Worm (Caenorhabditis elegans) whole organism, L3 larva: Measurements from ENCODE around the gene Y51A2D.1.

Experiments
- R02D3.7 ChIP-seq: fragments of 150-350 bp; optimal IDR thresholded peaks from 2 replicates; lab custom pipeline; 2014; ENCODE audit warnings: missing biosample characterization, missing genetic modification characterization
- ZK546.5 ChIP-seq: sonication (generic microtip); optimal IDR thresholded peaks from 2 replicates; lab custom pipeline; 2017; ENCODE audit warnings: missing biosample characterization, missing genetic modification characterization
- ama-1 ChIP-seq: fragments of 150-350 bp; optimal IDR thresholded peaks from 2 replicates; lab custom pipeline; 2018
- ceh-16 ChIP-seq: sonication (generic microtip); optimal IDR thresholded peaks from 2 replicates; lab custom pipeline; 2017; ENCODE audit warnings: missing biosample characterization, missing genetic modification characterization
- ceh-9 ChIP-seq: sonication (generic microtip); optimal IDR thresholded peaks from 2 replicates; lab custom pipeline; 2018; ENCODE audit warnings: missing biosample characterization, missing genetic modification characterization
- daf-12 ChIP-seq: fragments of 150-350 bp; optimal IDR thresholded peaks from 2 replicates; lab custom pipeline; 2014; ENCODE audit warnings: missing biosample characterization, missing genetic modification reagents, missing genetic modification characterization
- egl-5 ChIP-seq: fragments of 150-350 bp; optimal IDR thresholded peaks from 2 replicates; lab custom pipeline; 2017; ENCODE audit warnings: missing biosample characterization, missing genetic modification reagents, missing genetic modification characterization, inconsistent platforms
- elt-1 ChIP-seq: fragments of 150-350 bp; optimal IDR thresholded peaks from 2 replicates; lab custom pipeline; 2014; ENCODE audit warnings: missing biosample characterization, missing genetic modification characterization
- elt-3 ChIP-seq, 3 experiments: fragments of 150-350 bp in 1 of 3; sonication (generic microtip) in 2 of 3; optimal IDR thresholded peaks; 2 replicates in 2 of 3; 4 replicates in 1 of 3; lab custom pipeline; 2014 to 2017; ENCODE audit warnings: missing biosample characterization in 3 of 3, missing genetic modification characterization in 3 of 3
- eor-1 ChIP-seq, 2 experiments: fragments of 150-350 bp; optimal IDR thresholded peaks; 2 replicates each; lab custom pipeline; 2014 to 2018; ENCODE audit warnings: missing biosample characterization in 2 of 2, missing genetic modification characterization in 2 of 2
- fkh-10 ChIP-seq: sonication (generic microtip); optimal IDR thresholded peaks from 2 replicates; lab custom pipeline; 2017; ENCODE audit warnings: missing biosample characterization, missing genetic modification reagents, missing genetic modification characterization
- hmg-11 ChIP-seq: sonication (generic microtip); optimal IDR thresholded peaks from 2 replicates; lab custom pipeline; 2016; ENCODE audit warnings: missing genetic modification characterization, missing compliant biosample characterization
- jun-1 ChIP-seq: fragments of 150-350 bp; optimal IDR thresholded peaks from 2 replicates; lab custom pipeline; 2014; ENCODE audit warnings: missing biosample characterization, missing genetic modification reagents, missing genetic modification characterization
- lin-15B ChIP-seq: fragments of 150-350 bp; optimal IDR thresholded peaks from 2 replicates; lab custom pipeline; 2014; ENCODE audit warnings: missing biosample characterization, missing genetic modification characterization
- lin-39 ChIP-seq: fragments of 150-350 bp; optimal IDR thresholded peaks from 2 replicates; lab custom pipeline; 2018; ENCODE audit warnings: missing biosample characterization, missing genetic modification reagents, missing genetic modification characterization
- lsy-12 ChIP-seq: sonication (generic microtip); optimal IDR thresholded peaks from 2 replicates; lab custom pipeline; 2016; ENCODE audit warnings: mild to moderate bottlenecking, missing genetic modification characterization, missing compliant biosample characterization
- mdl-1 ChIP-seq: fragments of 150-350 bp; optimal IDR thresholded peaks from 2 replicates; lab custom pipeline; 2014; ENCODE audit warnings: missing biosample characterization, missing genetic modification characterization
- mml-1 ChIP-seq: fragments of 150-350 bp; sonication (generic microtip); optimal IDR thresholded peaks from 3 replicates; lab custom pipeline; 2014; ENCODE audit warnings: missing biosample characterization, missing genetic modification characterization
- nfya-1 ChIP-seq: sonication (generic microtip); optimal IDR thresholded peaks from 2 replicates; lab custom pipeline; 2017; ENCODE audit warnings: missing genetic modification characterization, mild to moderate bottlenecking, missing compliant biosample characterization, antibody characterized with exemption, moderate library complexity; ENCODE audit not compliant: insufficient read depth
- nhr-11 ChIP-seq: fragments of 150-350 bp; optimal IDR thresholded peaks from 2 replicates; lab custom pipeline; 2014; ENCODE audit warnings: missing biosample characterization, missing genetic modification characterization
- nhr-237 ChIP-seq: fragments of 150-350 bp; optimal IDR thresholded peaks from 2 replicates; lab custom pipeline; 2014; ENCODE audit warnings: missing biosample characterization, missing genetic modification characterization
- nhr-25 ChIP-seq: sonication (generic microtip); optimal IDR thresholded peaks from 2 replicates; lab custom pipeline; 2017; ENCODE audit warnings: missing biosample characterization, missing genetic modification characterization
- nhr-28 ChIP-seq: fragments of 150-350 bp; optimal IDR thresholded peaks from 2 replicates; lab custom pipeline; 2014; ENCODE audit warnings: missing biosample characterization, missing genetic modification characterization
- nhr-43 ChIP-seq: sonication (generic microtip); optimal IDR thresholded peaks from 2 replicates; lab custom pipeline; 2016; ENCODE audit warnings: mild to moderate bottlenecking, missing genetic modification characterization, missing compliant biosample characterization; ENCODE audit not compliant: poor library complexity, severe bottlenecking
- nhr-76 ChIP-seq: fragments of 150-350 bp; sonication (generic microtip); optimal IDR thresholded peaks from 5 replicates; lab custom pipeline; 2014; ENCODE audit warnings: missing biosample characterization, missing genetic modification characterization
- pha-4 ChIP-seq: fragments of 150-350 bp; optimal IDR thresholded peaks from 2 replicates; lab custom pipeline; 2014; ENCODE audit warnings: missing biosample characterization, missing genetic modification reagents, missing genetic modification characterization
- pqm-1 ChIP-seq: fragments of 150-350 bp; optimal IDR thresholded peaks from 2 replicates; lab custom pipeline; 2017; ENCODE audit warnings: missing biosample characterization, missing genetic modification characterization, inconsistent platforms
- snpc-4 ChIP-seq: fragments of 150-350 bp; optimal IDR thresholded peaks from 2 replicates; lab custom pipeline; 2014; ENCODE audit warnings: missing biosample characterization, missing genetic modification characterization
- unc-39 ChIP-seq: sonication (generic microtip); optimal IDR thresholded peaks from 4 replicates; lab custom pipeline; 2017; ENCODE audit warnings: missing biosample characterization, missing genetic modification characterization
- unc-62 ChIP-seq: fragments of 150-350 bp; sonication (generic microtip); optimal IDR thresholded peaks from 4 replicates; lab custom pipeline; 2014; ENCODE audit warnings: missing biosample characterization, missing genetic modification reagents, missing genetic modification characterization
- ztf-11 ChIP-seq: fragments of 150-350 bp; optimal IDR thresholded peaks from 2 replicates; lab custom pipeline; 2014; ENCODE audit warnings: missing biosample characterization, missing genetic modification characterization
- ztf-4 ChIP-seq: fragments of 150-350 bp; optimal IDR thresholded peaks from 2 replicates; lab custom pipeline; 2014; ENCODE audit warnings: missing biosample characterization, missing genetic modification characterization

Gene Y51A2D.1

DNA sequence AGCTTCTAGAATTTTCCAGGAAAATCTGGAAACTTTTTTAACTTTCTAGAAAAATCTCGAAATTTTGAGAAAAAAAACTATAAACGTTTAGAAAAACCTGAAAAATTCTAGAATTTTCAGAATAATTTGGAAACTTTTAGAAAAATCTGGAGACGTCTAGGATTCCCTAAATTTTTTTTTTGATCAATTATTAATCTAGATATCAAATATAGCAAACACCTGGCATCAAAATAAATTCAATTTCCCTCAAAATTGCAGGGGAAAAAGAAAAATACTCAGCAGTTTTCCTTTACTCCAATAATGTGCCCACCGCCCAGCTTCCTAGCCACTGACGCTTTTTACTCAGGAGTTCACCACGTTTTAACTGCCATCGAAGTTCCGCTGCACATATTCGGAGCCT, 34.4 kb upstream of the Y51A2D.1 start, which contains the start of gene srh-181:
Gene srh-181, plus strand, starts transcription at position 301 of the 400 bp plus-strand sequence.
- no peak for TF ChIP-seq lin-15B (tag; lab: Kevin White, UChicago)
- no peak for TF ChIP-seq ama-1 (lab: Kevin White, UChicago)
- TF ChIP-seq egl-5: no peak
- no peak for TF ChIP-seq nhr-11 (tag; lab: Kevin White, UChicago)

DNA sequence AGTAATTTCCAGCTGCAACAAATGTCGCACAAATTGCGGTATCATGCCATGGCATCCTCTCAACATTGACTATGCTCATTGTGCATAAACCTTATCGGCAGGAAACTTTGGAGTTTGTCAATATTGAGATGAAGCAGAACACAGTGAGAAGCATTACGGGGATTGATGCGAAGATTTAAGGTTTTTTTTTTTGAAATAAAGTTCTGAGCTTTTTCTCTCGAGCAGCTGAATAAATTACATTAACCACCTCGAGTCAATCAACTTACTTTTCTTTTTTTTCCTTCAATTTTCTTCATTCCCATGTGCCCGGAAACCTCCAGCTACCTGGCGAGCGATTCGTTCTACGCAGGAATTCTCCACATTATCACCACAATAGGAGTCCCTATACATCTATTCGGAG, 32.6 kb upstream of the Y51A2D.1 start, which contains the start of gene srh-179:
Gene srh-179, plus strand, starts transcription at position 301 of the 400 bp plus-strand sequence.
- TF ChIP-seq unc-62 (GFP tag; lab: Kevin White, UChicago) (no peak), nhr-43 (no peak), unc-39 (no peak), ceh-9 (tag; lab: Kevin White, UChicago) (no peak), ztf-4 (tag; lab: Kevin White, UChicago) (no peak), pha-4 (tag; lab: Kevin White, UChicago) (no peak), nhr-28 (tag; lab: Kevin White, UChicago) (no peak)

DNA sequence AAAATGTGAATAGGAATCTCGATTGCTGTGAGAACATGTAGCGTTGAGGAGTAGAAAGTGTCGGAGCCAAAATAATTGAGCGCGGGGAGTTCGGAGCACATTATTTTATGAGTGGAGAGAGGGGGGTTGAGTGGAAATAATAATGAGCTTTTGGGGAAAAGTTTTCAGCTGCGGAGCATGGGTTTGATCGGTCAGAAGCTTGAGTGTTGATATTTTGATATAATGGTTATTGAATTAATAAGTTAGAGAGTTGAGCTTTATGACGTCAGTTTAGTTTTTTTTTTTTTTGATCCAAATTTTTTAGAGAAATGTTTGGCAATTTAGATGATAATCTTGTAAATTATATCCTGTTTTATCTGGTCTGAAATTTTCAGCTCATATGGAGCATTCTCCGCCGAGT, 28.4 kb upstream of the Y51A2D.1 start, which contains the start of gene srh-178:
Gene srh-178, minus strand, starts transcription at position 101 of the 400 bp plus-strand sequence.
- TF ChIP-seq lsy-12 (no peak), unc-62 (GFP tag; lab: Kevin White, UChicago) (no peak), pqm-1 (no peak), nhr-25 (no peak), nhr-28 (tag; lab: Kevin White, UChicago) (no peak), mdl-1 (tag; lab: Kevin White, UChicago) (no peak), unc-39 (no peak), elt-3 (tag; optimal IDR thresholded peaks at IDR 0.05; lab: Kevin White, UChicago) (no peak), mml-1 (tag; lab: Kevin White, UChicago) (no peak), R02D3.7 (tag; lab: Kevin White, UChicago) (no peak), eor-1 (tag; optimal IDR thresholded peaks at IDR 0.05; lab: Kevin White, UChicago) (no peak), fkh-10 (GFP tag; lab: Kevin White, UChicago) (no peak)

DNA sequence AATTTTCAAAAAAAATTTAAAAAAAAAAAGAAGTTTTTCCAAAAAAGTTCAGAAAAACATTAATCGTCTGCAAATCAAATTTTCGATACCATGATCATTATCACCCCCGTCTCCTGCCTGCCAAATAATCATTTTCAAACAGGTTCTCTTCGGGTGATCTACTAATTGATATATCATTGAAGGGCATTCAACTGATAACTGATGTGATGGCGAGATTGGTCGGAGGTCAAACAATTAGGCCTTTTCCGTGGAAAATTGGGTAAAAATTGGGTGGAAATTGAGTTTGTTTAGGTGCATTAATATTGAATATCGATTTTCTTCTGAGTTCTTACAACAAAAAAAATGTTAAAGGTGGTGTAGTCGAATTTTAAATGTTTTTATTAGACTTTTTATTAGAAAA, 21.5 kb upstream of the Y51A2D.1 start, which contains the start of gene Y51A2D.18:
Gene Y51A2D.18, minus strand, starts transcription at position 101 of the 400 bp plus-strand sequence.
- TF ChIP-seq daf-12 (tag; lab: Kevin White, UChicago) (no peak), unc-39 (no peak), lin-39 (tag; lab: Kevin White, UChicago) (no peak), nhr-237 (tag; lab: Kevin White, UChicago) (no peak), fkh-10 (GFP tag; lab: Kevin White, UChicago) (no peak), ZK546.5 (tag; lab: Kevin White, UChicago) (no peak), ztf-11 (tag; lab: Kevin White, UChicago) (no peak), nhr-43 (no peak), R02D3.7 (tag; lab: Kevin White, UChicago) (no peak), nhr-28 (tag; lab: Kevin White, UChicago) (no peak), nhr-76 (tag; lab: Kevin White, UChicago) (no peak), elt-3 (tag; optimal IDR thresholded peaks at IDR 0.05; lab: Kevin White, UChicago) (no peak), jun-1 (no peak), unc-62 (GFP tag; lab: Kevin White, UChicago) (no peak)

DNA sequence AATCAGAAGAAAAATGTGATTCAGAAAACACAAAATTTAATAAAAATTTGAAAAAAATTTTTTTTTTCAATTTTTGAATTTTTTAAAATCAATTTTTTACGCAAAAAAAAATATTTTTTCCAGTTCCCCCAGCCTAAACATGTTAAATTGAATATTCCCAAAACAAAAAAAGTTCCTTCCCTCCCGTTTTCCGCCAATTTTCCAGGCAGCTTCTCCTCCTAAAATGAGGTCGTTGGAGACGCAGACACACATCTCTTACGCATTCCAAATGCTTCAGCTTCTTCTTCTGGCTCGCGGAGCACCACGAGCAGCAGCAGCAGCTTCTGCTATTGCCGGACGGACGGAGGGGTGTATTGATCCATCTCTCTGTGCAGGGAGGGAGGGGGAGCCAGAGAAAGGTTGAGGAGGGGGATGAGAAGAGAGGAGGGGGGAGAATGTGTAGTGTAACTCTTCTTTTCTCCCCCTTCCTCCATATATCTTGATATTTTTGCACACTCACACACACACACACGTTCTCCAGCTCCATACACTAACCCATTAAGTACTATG, 18.3 kb upstream of the Y51A2D.1 start:
- TF ChIP-seq nhr-76 (tag; lab: Kevin White, UChicago): no peak
- peak; percentile 33 for TF ChIP-seq lin-15B (tag; lab: Kevin White, UChicago)
- TF ChIP-seq hmg-11: peak; percentile 65
- TF ChIP-seq nfya-1 (tag; lab: Kevin White, UChicago): peak; percentile 73
- no peak for TF ChIP-seq ceh-16 (tag; lab: Kevin White, UChicago)
- peak; percentile 78 for TF ChIP-seq lin-39 (tag; lab: Kevin White, UChicago)
- peak; percentile 51 for TF ChIP-seq fkh-10 (GFP tag; lab: Kevin White, UChicago)
- peak; percentile 36 for TF ChIP-seq elt-1 (tag; lab: Kevin White, UChicago)
- peak; percentile 31 for TF ChIP-seq snpc-4 (tag; lab: Kevin White, UChicago)
- no peak for TF ChIP-seq elt-3 (tag; optimal IDR thresholded peaks at IDR 0.05; lab: Kevin White, UChicago)
